Fruit fly (Drosophila melanogaster): ENCODE measurements around the gene mthl10.

The mthl10 gene

dm6 chr3L:324486-324885, 18.2 kb downstream of the mthl10 start, which contains the start of gene CG32344 (continued):
- peak; percentile 74 for TF ChIP-seq Bgb (GFP tag; IDR thresholded peaks at IDR 0.05; ENCODE audit: partially characterized antibody)
- no peak for TF ChIP-seq H2.0 (GFP tag; IDR thresholded peaks at IDR 0.05)
- no peak for TF ChIP-seq lab (GFP tag; optimal IDR thresholded peaks at IDR 0.05)
- no peak for TF ChIP-seq pb (GFP tag; optimal IDR thresholded peaks at IDR 0.05)
- TF ChIP-seq CG8765 (GFP tag; IDR thresholded peaks at IDR 0.05) = no peak
- TF ChIP-seq CG1832 (GFP tag; optimal IDR thresholded peaks at IDR 0.05) = no peak
- TF ChIP-seq al (GFP tag; IDR thresholded peaks at IDR 0.05) = no peak
- TF ChIP-seq gsb (GFP tag; IDR thresholded peaks at IDR 0.05) = no peak
- no peak for TF ChIP-seq vfl (GFP tag; optimal IDR thresholded peaks at IDR 0.05)
- no peak for TF ChIP-seq Dfd (GFP tag; optimal IDR thresholded peaks at IDR 0.05)
- TF ChIP-seq Oaz (GFP tag; IDR thresholded peaks at IDR 0.05) = no peak
- TF ChIP-seq CG32767 (GFP tag; IDR thresholded peaks at IDR 0.05) = no peak
- no peak for TF ChIP-seq Mad (GFP tag; optimal IDR thresholded peaks at IDR 0.05)
- no peak for TF ChIP-seq CG13624 (GFP tag; optimal IDR thresholded peaks at IDR 0.05)
- TF ChIP-seq Camta (GFP tag; optimal IDR thresholded peaks at IDR 0.05) = no peak
- no peak for TF ChIP-seq CG31441 (GFP tag; IDR thresholded peaks at IDR 0.05)
- TF ChIP-seq run (tag; optimal IDR thresholded peaks at IDR 0.05) = no peak
- TF ChIP-seq sima (GFP tag; optimal IDR thresholded peaks at IDR 0.05) = no peak
- TF ChIP-seq wdn (GFP tag; IDR thresholded peaks at IDR 0.05) = no peak
- no peak for TF ChIP-seq bcd (GFP tag; optimal IDR thresholded peaks at IDR 0.05)
- TF ChIP-seq pros (GFP tag; optimal IDR thresholded peaks at IDR 0.05) = no peak
- TF ChIP-seq CG3995 (GFP tag; optimal IDR thresholded peaks at IDR 0.05) = no peak
- TF ChIP-seq CG17359 (tag; optimal IDR thresholded peaks at IDR 0.05) = no peak
- no peak for TF ChIP-seq yki (optimal IDR thresholded peaks at IDR 0.05)
- TF ChIP-seq Stat92E (GFP tag; optimal IDR thresholded peaks at IDR 0.05) = no peak
- no peak for TF ChIP-seq maf-S (GFP tag; optimal IDR thresholded peaks at IDR 0.05)
- TF ChIP-seq Neu2 (GFP tag; optimal IDR thresholded peaks at IDR 0.05; ENCODE audit: borderline replicate concordance) = no peak
- TF ChIP-seq CG12659 (GFP tag; optimal IDR thresholded peaks at IDR 0.05) = peak; percentile 16
- TF ChIP-seq CG9797 (GFP tag; optimal IDR thresholded peaks at IDR 0.05) = peak; percentile 41
- peak; percentile 80 for TF ChIP-seq Dll (GFP tag; IDR thresholded peaks at IDR 0.05; ENCODE audit: partially characterized antibody)
- TF ChIP-seq CG14050 (GFP tag; IDR thresholded peaks at IDR 0.05) = no peak
- no peak for TF ChIP-seq CG1792 (GFP tag; optimal IDR thresholded peaks at IDR 0.05)
- no peak for TF ChIP-seq HmgD (GFP tag; optimal IDR thresholded peaks at IDR 0.05)
- peak; percentile 70 for TF ChIP-seq CG6791 (GFP tag; IDR thresholded peaks at IDR 0.05; ENCODE audit: partially characterized antibody)
- no peak for TF ChIP-seq hth (optimal IDR thresholded peaks at IDR 0.05)
- TF ChIP-seq tin (GFP tag; optimal IDR thresholded peaks at IDR 0.05) = no peak
- TF ChIP-seq Scr (GFP tag; IDR thresholded peaks at IDR 0.05; ENCODE audit: partially characterized antibody) = peak; percentile 71
- TF ChIP-seq en (GFP tag; optimal IDR thresholded peaks at IDR 0.05) = no peak
- TF ChIP-seq nom (GFP tag; optimal IDR thresholded peaks at IDR 0.05) = no peak
- 0 out of 2 replicates have a peak, but pooled peaks have one; percentile 35 for TF ChIP-seq tna (GFP tag; IDR thresholded peaks at IDR 0.05; ENCODE audit: partially characterized antibody)
- TF ChIP-seq CG3407 (GFP tag; optimal IDR thresholded peaks at IDR 0.05) = no peak
- TF ChIP-seq HLH54F (GFP tag; optimal IDR thresholded peaks at IDR 0.05) = no peak
- TF ChIP-seq Meics (GFP tag; optimal IDR thresholded peaks at IDR 0.05) = no peak
- TF ChIP-seq lbe (GFP tag; optimal IDR thresholded peaks at IDR 0.05) = peak; percentile 41
- no peak for TF ChIP-seq GATAe (GFP tag; conservative IDR thresholded peaks at IDR 0.05)
- TF ChIP-seq gce (GFP tag; IDR thresholded peaks at IDR 0.05) = no peak
- peak; percentile 33 for TF ChIP-seq CG17829 (tag; optimal IDR thresholded peaks at IDR 0.05)
- no peak for TF ChIP-seq NfI (GFP tag; optimal IDR thresholded peaks at IDR 0.05)
- no peak for TF ChIP-seq Ada2b (GFP tag; IDR thresholded peaks at IDR 0.05)
- TF ChIP-seq vvl (GFP tag; IDR thresholded peaks at IDR 0.05) = no peak
- TF ChIP-seq Poxn (GFP tag; IDR thresholded peaks at IDR 0.05) = no peak
- no peak for TF ChIP-seq hkb (optimal IDR thresholded peaks at IDR 0.05)
- TF ChIP-seq hkb (GFP tag; IDR thresholded peaks at IDR 0.05) = no peak
